Fruit fly (Drosophila melanogaster) whole organism, embryonic: Measurements from ENCODE around the gene CG5056.

Source experiments
- Antp ChIP-seq: fragments of 200-800 bp; sonication (Bioruptor generic); optimal IDR thresholded peaks from 3 replicates; lab custom pipeline; 2016; ENCODE audit warnings: missing biosample characterization, missing genetic modification characterization
- Atf3 ChIP-seq: fragments of 200-800 bp; sonication (Bioruptor generic); optimal IDR thresholded peaks from 3 replicates; lab custom pipeline; 2016; ENCODE audit warnings: missing biosample characterization, missing genetic modification characterization
- CG10654 ChIP-seq: fragments of 200-800 bp; sonication (Bioruptor generic); optimal IDR thresholded peaks from 2 replicates; lab custom pipeline; 2016; ENCODE audit warnings: missing biosample characterization, missing genetic modification characterization
- CG11085 ChIP-seq: fragments of 200-800 bp; sonication (Bioruptor generic); IDR thresholded peaks from 2 replicates; pipeline ENCODE4 v1.3.6; 2022; ENCODE audit warnings: missing biosample characterization, missing genetic modification characterization
- CG11504 ChIP-seq: fragments of 200-800 bp; sonication (Bioruptor generic); optimal IDR thresholded peaks from 3 replicates; lab custom pipeline; 2019; ENCODE audit warnings: missing biosample characterization, mild to moderate bottlenecking, missing genetic modification characterization, moderate library complexity
- CG13123 ChIP-seq: fragments of 200-800 bp; sonication (Bioruptor generic); optimal IDR thresholded peaks from 2 replicates; lab custom pipeline; 2016; ENCODE audit warnings: missing biosample characterization, missing genetic modification characterization
- CG14965 ChIP-seq: fragments of 200-800 bp; sonication (Bioruptor generic); optimal IDR thresholded peaks from 2 replicates; lab custom pipeline; 2016; ENCODE audit warnings: missing biosample characterization, missing genetic modification characterization, borderline replicate concordance
- CG17186 ChIP-seq: fragments of 200-800 bp; sonication (Bioruptor generic); optimal IDR thresholded peaks from 3 replicates; lab custom pipeline; 2017; ENCODE audit warnings: missing biosample characterization, missing genetic modification reagents, missing genetic modification characterization
- CG17359 ChIP-seq: fragments of 200-800 bp; sonication (Bioruptor generic); optimal IDR thresholded peaks from 3 replicates; lab custom pipeline; 2018; ENCODE audit warnings: missing biosample characterization, mild to moderate bottlenecking, missing genetic modification characterization, moderate library complexity
- CG1792 ChIP-seq: fragments of 200-800 bp; sonication (Bioruptor generic); optimal IDR thresholded peaks from 2 replicates; lab custom pipeline; 2016; ENCODE audit warnings: missing biosample characterization, missing genetic modification characterization
- CG18599 ChIP-seq: fragments of 200-800 bp; sonication (Bioruptor generic); optimal IDR thresholded peaks from 3 replicates; lab custom pipeline; 2017; ENCODE audit warnings: missing biosample characterization, missing genetic modification characterization, mild to moderate bottlenecking, moderate library complexity, missing genetic modification reagents
- CG2129 ChIP-seq: fragments of 200-800 bp; sonication (Bioruptor generic); IDR thresholded peaks from 2 replicates; pipeline ENCODE4 v1.3.6; 2022; ENCODE audit warnings: missing biosample characterization, missing genetic modification characterization; ENCODE audit not compliant: partially characterized antibody
- CG4360 ChIP-seq: fragments of 200-800 bp; sonication (Bioruptor generic); IDR thresholded peaks from 2 replicates; pipeline ENCODE4 v1.3.6; 2022; ENCODE audit warnings: missing biosample characterization, missing genetic modification characterization
- CG4424 ChIP-seq: fragments of 200-800 bp; sonication (Bioruptor generic); optimal IDR thresholded peaks from 3 replicates; lab custom pipeline; 2016; ENCODE audit warnings: missing biosample characterization, missing genetic modification characterization
- CG4854 ChIP-seq: fragments of 200-800 bp; sonication (Bioruptor generic); optimal IDR thresholded peaks from 2 replicates; lab custom pipeline; 2016; ENCODE audit warnings: missing biosample characterization, missing genetic modification characterization, inconsistent platforms
- CG6654 ChIP-seq: fragments of 200-800 bp; sonication (Bioruptor generic); optimal IDR thresholded peaks from 2 replicates; lab custom pipeline; 2017; ENCODE audit warnings: missing biosample characterization, mild to moderate bottlenecking, missing genetic modification characterization
- CG6791 ChIP-seq: fragments of 200-800 bp; sonication (Bioruptor generic); IDR thresholded peaks from 3 replicates; pipeline ENCODE4 v1.3.6; 2022; ENCODE audit warnings: missing biosample characterization, missing genetic modification characterization; ENCODE audit not compliant: partially characterized antibody
- CG7271 ChIP-seq: fragments of 200-800 bp; sonication (Bioruptor generic); optimal IDR thresholded peaks from 2 replicates; lab custom pipeline; 2018; ENCODE audit warnings: missing biosample characterization, mild to moderate bottlenecking, missing genetic modification characterization, moderate library complexity
- CG7786 ChIP-seq: fragments of 200-800 bp; sonication (Bioruptor generic); optimal IDR thresholded peaks from 2 replicates; lab custom pipeline; 2016; ENCODE audit warnings: missing biosample characterization, missing genetic modification characterization
- CG8089 ChIP-seq: fragments of 200-800 bp; sonication (Bioruptor generic); optimal IDR thresholded peaks from 3 replicates; lab custom pipeline; 2016; ENCODE audit warnings: missing biosample characterization, missing genetic modification characterization
- CG8281 ChIP-seq: fragments of 200-800 bp; sonication (Bioruptor generic); optimal IDR thresholded peaks from 2 replicates; lab custom pipeline; 2018; ENCODE audit warnings: missing biosample characterization, mild to moderate bottlenecking, missing genetic modification characterization, moderate library complexity
- D19B ChIP-seq: fragments of 200-800 bp; sonication (Bioruptor generic); optimal IDR thresholded peaks from 2 replicates; lab custom pipeline; 2017; ENCODE audit warnings: missing biosample characterization, mild to moderate bottlenecking, missing genetic modification characterization
- Meics ChIP-seq: fragments of 200-800 bp; sonication (Bioruptor generic); optimal IDR thresholded peaks from 2 replicates; lab custom pipeline; 2017; ENCODE audit warnings: missing biosample characterization, mild to moderate bottlenecking, missing genetic modification characterization
- Nf-YA ChIP-seq: fragments of 200-800 bp; sonication (Bioruptor generic); IDR thresholded peaks from 2 replicates; pipeline ENCODE4 v1.3.6; 2022; ENCODE audit warnings: missing biosample characterization, missing genetic modification characterization
- Nf-YB ChIP-seq: fragments of 200-800 bp; sonication (Bioruptor generic); optimal IDR thresholded peaks from 3 replicates; lab custom pipeline; 2019; ENCODE audit warnings: missing biosample characterization, mild to moderate bottlenecking, missing genetic modification characterization, moderate library complexity
- Oaz ChIP-seq: fragments of 200-800 bp; sonication (Bioruptor generic); IDR thresholded peaks from 2 replicates; pipeline ENCODE4 v1.3.6; 2022; ENCODE audit warnings: missing biosample characterization, missing genetic modification characterization
- Opbp ChIP-seq: fragments of 200-800 bp; sonication (Bioruptor generic); IDR thresholded peaks from 3 replicates; pipeline ENCODE4 v1.3.6; 2022; ENCODE audit warnings: missing biosample characterization, missing genetic modification characterization; ENCODE audit not compliant: partially characterized antibody
- Rfx ChIP-seq: fragments of 200-800 bp; sonication (Bioruptor generic); IDR thresholded peaks from 2 replicates; pipeline ENCODE4 v1.3.6; 2022; ENCODE audit warnings: missing biosample characterization, missing genetic modification characterization
- Sin3A ChIP-seq: fragments of >200 bp; optimal IDR thresholded peaks from 2 replicates; lab custom pipeline; 2018
- Stat92E ChIP-seq, 3 experiments: fragments of >200 bp in 2 of 3; fragments of 200-800 bp in 1 of 3; sonication (Bioruptor generic) in 1 of 3; optimal IDR thresholded peaks; 2 replicates each; lab custom pipeline; 2017 to 2019; ENCODE audit warnings: missing biosample characterization in 3 of 3, missing genetic modification characterization in 3 of 3, mild to moderate bottlenecking in 1 of 3, moderate library complexity in 1 of 3
- Usf ChIP-seq: fragments of 200-800 bp; sonication (Bioruptor generic); optimal IDR thresholded peaks from 2 replicates; lab custom pipeline; 2017; ENCODE audit warnings: missing genotype, missing biosample characterization, missing genetic modification characterization
- bab2 ChIP-seq: fragments of 200-800 bp; sonication (Bioruptor generic); optimal IDR thresholded peaks from 2 replicates; lab custom pipeline; 2016; ENCODE audit warnings: missing biosample characterization, missing genetic modification characterization
- bigmax ChIP-seq: fragments of 200-800 bp; sonication (Bioruptor generic); optimal IDR thresholded peaks from 2 replicates; lab custom pipeline; 2018; ENCODE audit warnings: missing biosample characterization, mild to moderate bottlenecking, missing genetic modification characterization
- cato ChIP-seq: fragments of 200-800 bp; sonication (Bioruptor generic); optimal IDR thresholded peaks from 2 replicates; lab custom pipeline; 2016; ENCODE audit warnings: missing biosample characterization, missing genetic modification characterization, borderline replicate concordance
- ci ChIP-seq: fragments of 200-800 bp; sonication (Bioruptor generic); IDR thresholded peaks from 3 replicates; pipeline ENCODE4 v1.3.6; 2022; ENCODE audit warnings: missing biosample characterization, missing genetic modification characterization
- gcm ChIP-seq: fragments of 200-800 bp; sonication (Bioruptor generic); optimal IDR thresholded peaks from 2 replicates; lab custom pipeline; 2019; ENCODE audit warnings: missing biosample characterization, mild to moderate bottlenecking, missing genetic modification characterization, moderate library complexity
- gsb ChIP-seq: fragments of 200-800 bp; sonication (Bioruptor generic); IDR thresholded peaks from 2 replicates; pipeline ENCODE4 v1.3.6; 2022; ENCODE audit warnings: missing biosample characterization, missing genetic modification characterization
- ind ChIP-seq: fragments of 200-800 bp; sonication (Bioruptor generic); optimal IDR thresholded peaks from 3 replicates; lab custom pipeline; 2016; ENCODE audit warnings: missing biosample characterization, missing genetic modification characterization
- nau ChIP-seq: fragments of 200-800 bp; sonication (Bioruptor generic); optimal IDR thresholded peaks from 3 replicates; lab custom pipeline; 2017; ENCODE audit warnings: missing biosample characterization, mild to moderate bottlenecking, missing genetic modification characterization, missing genetic modification reagents
- otp ChIP-seq: fragments of 200-800 bp; sonication (Bioruptor generic); IDR thresholded peaks from 3 replicates; pipeline ENCODE4, ENCODE4 v1.3.6; 2022; ENCODE audit warnings: missing biosample characterization, missing genetic modification characterization
- pros ChIP-seq: fragments of 200-800 bp; sonication (Bioruptor generic); optimal IDR thresholded peaks from 3 replicates; lab custom pipeline; 2019; ENCODE audit warnings: missing biosample characterization, mild to moderate bottlenecking, missing genetic modification characterization, moderate library complexity
- ranshi ChIP-seq: fragments of 200-800 bp; sonication (Bioruptor generic); IDR thresholded peaks from 2 replicates; pipeline ENCODE4 v1.3.6; 2022; ENCODE audit warnings: missing biosample characterization, missing genetic modification characterization
- ro ChIP-seq: fragments of 200-800 bp; sonication (Bioruptor generic); IDR thresholded peaks from 2 replicates; pipeline ENCODE4 v1.3.6; 2022; ENCODE audit warnings: missing biosample characterization, missing genetic modification characterization
- run ChIP-seq: fragments of 200-800 bp; sonication (Bioruptor generic); optimal IDR thresholded peaks from 3 replicates; lab custom pipeline; 2018; ENCODE audit warnings: missing biosample characterization, mild to moderate bottlenecking, missing genetic modification characterization
- sisA ChIP-seq: fragments of 200-800 bp; sonication (Bioruptor generic); IDR thresholded peaks from 2 replicates; pipeline ENCODE4 v1.3.6; 2022; ENCODE audit warnings: missing biosample characterization, missing genetic modification characterization
- so ChIP-seq: fragments of 200-800 bp; sonication (Bioruptor generic); IDR thresholded peaks from 3 replicates; pipeline ENCODE4 v1.3.6; 2022; ENCODE audit warnings: missing biosample characterization, missing genetic modification characterization
- ssp ChIP-seq: fragments of 200-800 bp; sonication (Bioruptor generic); IDR thresholded peaks from 2 replicates; pipeline ENCODE4 v1.3.6; 2022; ENCODE audit warnings: missing biosample characterization, missing genetic modification characterization
- tio ChIP-seq: fragments of 200-800 bp; sonication (Bioruptor generic); optimal IDR thresholded peaks from 2 replicates; lab custom pipeline; 2017; ENCODE audit warnings: missing biosample characterization, missing genetic modification characterization, inconsistent platforms
- unpg ChIP-seq: fragments of 200-800 bp; sonication (Bioruptor generic); optimal IDR thresholded peaks from 3 replicates; lab custom pipeline; 2018; ENCODE audit warnings: missing biosample characterization, mild to moderate bottlenecking, missing genetic modification characterization, moderate library complexity
- vvl ChIP-seq: fragments of 200-800 bp; sonication (Bioruptor generic); IDR thresholded peaks from 2 replicates; pipeline ENCODE4 v1.3.6; 2022; ENCODE audit warnings: missing biosample characterization, missing genetic modification characterization

CG5056 gene

dm6 chr2L:10386208-10386805 lies 19.8 kb downstream of the CG5056 start, which contains the start of the genes Cdk1 and mRpS7 (continued):
- TF ChIP-seq CG8281 (tag; lab: Kevin White, UChicago) (no peak), CG7271 (tag; lab: Kevin White, UChicago) (peak; percentile 37), gcm (GFP tag; lab: Kevin White, UChicago) (peak; percentile 66), Usf (GFP tag; lab: Kevin White, UChicago) (peak; percentile 40), Antp (peak; percentile 43), ssp (GFP tag; lab: Robert Waterston, UW) (peak; percentile 71), pros (GFP tag; lab: Kevin White, UChicago) (no peak), CG4424 (GFP tag; lab: Kevin White, UChicago) (peak; percentile 70), CG8089 (GFP tag; lab: Kevin White, UChicago) (peak; percentile 42), CG11085 (no peak), CG18599 (GFP tag; lab: Kevin White, UChicago) (peak; percentile 75), ci (peak; percentile 82; the same call in 2 of the 3 replicates), Nf-YB (peak; percentile 51), ro (GFP tag; lab: Robert Waterston, UW) (no peak), unpg (peak; percentile 79), CG13123 (GFP tag; lab: Kevin White, UChicago) (peak; percentile 46), so (GFP tag; lab: Robert Waterston, UW) (0 out of 3 replicates have a peak, but pooled peaks have one; percentile 34), CG11504 (tag; lab: Kevin White, UChicago) (peak; percentile 85), Oaz (peak; percentile 45), CG10654 (GFP tag; lab: Kevin White, UChicago) (peak; percentile 46), Meics (peak; percentile 79), Stat92E (GFP tag; optimal IDR thresholded peaks at IDR 0.05; lab: Kevin White, UChicago) (no peak), CG14965 (GFP tag; lab: Kevin White, UChicago) (no peak), vvl (GFP tag; lab: Robert Waterston, UW) (peak; percentile 77), CG7786 (GFP tag; lab: Kevin White, UChicago) (peak; percentile 47), CG4854 (GFP tag; lab: Kevin White, UChicago) (peak; percentile 40), CG1792 (GFP tag; lab: Kevin White, UChicago) (no peak), ranshi (0 out of 2 replicates have a peak, but pooled peaks have one; percentile 68), nau (GFP tag; lab: Kevin White, UChicago) (peak; percentile 12), otp (GFP tag; lab: Robert Waterston, UW) (0 out of 3 replicates have a peak, but pooled peaks have one; percentile 41), Atf3 (GFP tag; lab: Kevin White, UChicago) (peak; percentile 68), CG17186 (GFP tag; lab: Kevin White, UChicago) (peak; percentile 30), bab2 (GFP tag; lab: Kevin White, UChicago) (peak; percentile 59), cato (GFP tag; lab: Kevin White, UChicago) (peak; percentile 63), Nf-YA (GFP tag; lab: Robert Waterston, UW) (no peak), CG6654 (GFP tag; lab: Kevin White, UChicago) (peak; percentile 7), Opbp (GFP tag; lab: Robert Waterston, UW) (no peak), gsb (0 out of 2 replicates have a peak, but pooled peaks have one; percentile 32), run (tag; lab: Kevin White, UChicago) (no peak), Rfx (GFP tag; lab: Robert Waterston, UW) (peak; percentile 70), CG17359 (peak; percentile 66), sisA (peak; percentile 38; the same call in 1 of the 2 replicates), CG4360 (GFP tag; lab: Robert Waterston, UW) (no peak), CG2129 (GFP tag; lab: Robert Waterston, UW) (no peak), D19B (GFP tag; lab: Kevin White, UChicago) (peak; percentile 59), CG6791 (GFP tag; lab: Robert Waterston, UW) (no peak), bigmax (GFP tag; lab: Kevin White, UChicago) (no peak), ind (GFP tag; lab: Kevin White, UChicago) (peak; percentile 77), tio (GFP tag; lab: Kevin White, UChicago) (peak; percentile 74), Sin3A (lab: Kevin White, UChicago) (no peak)
